Worm (Caenorhabditis elegans) whole organism, L2 larva: ENCODE measurements around the gene C34F11.1.

Experiments
- F13H6.1 ChIP-seq: sonication (generic microtip); optimal IDR thresholded peaks from 2 replicates; lab custom pipeline; 2016; ENCODE audit warnings: missing genetic modification characterization, missing compliant biosample characterization
- R02D3.7 ChIP-seq: fragments of 150-350 bp; optimal IDR thresholded peaks from 2 replicates; lab custom pipeline; 2014; ENCODE audit warnings: missing biosample characterization, missing genetic modification characterization
- Y55F3AM.14 ChIP-seq: fragments of 200-800 bp; sonication (Bioruptor generic); optimal IDR thresholded peaks from 2 replicates; lab custom pipeline; 2018; ENCODE audit warnings: mild to moderate bottlenecking, missing genetic modification characterization, missing compliant biosample characterization
- ZK546.5 ChIP-seq: sonication (generic microtip); optimal IDR thresholded peaks from 2 replicates; lab custom pipeline; 2017; ENCODE audit warnings: missing biosample characterization, missing genetic modification characterization
- aly-2 ChIP-seq: fragments of 150-350 bp; optimal IDR thresholded peaks from 2 replicates; lab custom pipeline; 2014; ENCODE audit warnings: missing biosample characterization, missing genetic modification characterization
- ama-1 ChIP-seq: fragments of 150-350 bp; optimal IDR thresholded peaks from 2 replicates; lab custom pipeline; 2018; ENCODE audit warnings: inconsistent platforms
- blmp-1 ChIP-seq: sonication (generic microtip); optimal IDR thresholded peaks from 2 replicates; lab custom pipeline; 2017; ENCODE audit warnings: missing genetic modification characterization, mild to moderate bottlenecking, missing compliant biosample characterization, antibody characterized with exemption, moderate library complexity; ENCODE audit not compliant: insufficient read depth
- ceh-16 ChIP-seq: fragments of 150-350 bp; optimal IDR thresholded peaks from 2 replicates; lab custom pipeline; 2014; ENCODE audit warnings: missing biosample characterization, missing genetic modification characterization
- ceh-82 ChIP-seq: fragments of 150-350 bp; optimal IDR thresholded peaks from 2 replicates; lab custom pipeline; 2014; ENCODE audit warnings: missing biosample characterization, missing genetic modification characterization
- crh-2 ChIP-seq: sonication (generic microtip); optimal IDR thresholded peaks from 2 replicates; lab custom pipeline; 2017; ENCODE audit warnings: missing biosample characterization, missing genetic modification characterization
- dmd-4 ChIP-seq: sonication (generic microtip); optimal IDR thresholded peaks from 2 replicates; lab custom pipeline; 2017; ENCODE audit warnings: missing biosample characterization, missing genetic modification characterization
- egl-27 ChIP-seq: sonication (generic microtip); optimal IDR thresholded peaks from 3 replicates; lab custom pipeline; 2017; ENCODE audit warnings: missing biosample characterization, missing genetic modification reagents, missing genetic modification characterization
- elt-3 ChIP-seq: sonication (generic microtip); optimal IDR thresholded peaks from 2 replicates; lab custom pipeline; 2017; ENCODE audit warnings: missing biosample characterization, missing genetic modification characterization
- fos-1 ChIP-seq: fragments of 150-350 bp; optimal IDR thresholded peaks from 2 replicates; lab custom pipeline; 2014; ENCODE audit warnings: missing biosample characterization, missing genetic modification characterization
- gmeb-1 ChIP-seq: fragments of 150-350 bp; optimal IDR thresholded peaks from 2 replicates; lab custom pipeline; 2014; ENCODE audit warnings: missing biosample characterization, missing genetic modification characterization
- lin-11 ChIP-seq: fragments of 150-350 bp; sonication (generic microtip); optimal IDR thresholded peaks from 2 replicates; lab custom pipeline; 2014; ENCODE audit warnings: missing biosample characterization, missing genetic modification characterization, inconsistent platforms, mixed read lengths
- mab-5 ChIP-seq: fragments of 150-350 bp; optimal IDR thresholded peaks from 2 replicates; lab custom pipeline; 2014; ENCODE audit warnings: missing biosample characterization, missing genetic modification characterization
- mdl-1 ChIP-seq, 2 experiments: fragments of 150-350 bp in 1 of 2; sonication (generic microtip) in 1 of 2; optimal IDR thresholded peaks; 2 replicates each; lab custom pipeline; 2017; ENCODE audit warnings: missing biosample characterization in 2 of 2, missing genetic modification characterization in 2 of 2
- nhr-10 ChIP-seq: sonication (generic microtip); optimal IDR thresholded peaks from 2 replicates; lab custom pipeline; 2017; ENCODE audit warnings: missing biosample characterization, missing genetic modification characterization
- nhr-12 ChIP-seq: fragments of 150-350 bp; optimal IDR thresholded peaks from 2 replicates; lab custom pipeline; 2014; ENCODE audit warnings: missing biosample characterization, missing genetic modification characterization
- nhr-129 ChIP-seq: fragments of 150-350 bp; optimal IDR thresholded peaks from 2 replicates; lab custom pipeline; 2014; ENCODE audit warnings: missing biosample characterization, missing genetic modification characterization
- nhr-23 ChIP-seq: fragments of 150-350 bp; optimal IDR thresholded peaks from 2 replicates; lab custom pipeline; 2014; ENCODE audit warnings: missing biosample characterization, missing genetic modification reagents, missing genetic modification characterization
- nhr-25 ChIP-seq: fragments of 150-350 bp; sonication (generic microtip); optimal IDR thresholded peaks from 3 replicates; lab custom pipeline; 2014; ENCODE audit warnings: missing biosample characterization, missing genetic modification characterization
- nhr-6 ChIP-seq: fragments of 150-350 bp; optimal IDR thresholded peaks from 2 replicates; lab custom pipeline; 2014; ENCODE audit warnings: missing biosample characterization, missing genetic modification characterization
- nhr-77 ChIP-seq: fragments of 150-350 bp; optimal IDR thresholded peaks from 2 replicates; lab custom pipeline; 2014; ENCODE audit warnings: missing biosample characterization, missing genetic modification characterization
- peb-1 ChIP-seq: fragments of 150-350 bp; optimal IDR thresholded peaks from 2 replicates; lab custom pipeline; 2014; ENCODE audit warnings: missing biosample characterization, missing genetic modification characterization
- sem-4 ChIP-seq: fragments of 150-350 bp; optimal IDR thresholded peaks from 2 replicates; lab custom pipeline; 2014; ENCODE audit warnings: missing biosample characterization, missing genetic modification reagents, missing genetic modification characterization
- skn-1 ChIP-seq: sonication (generic microtip); optimal IDR thresholded peaks from 2 replicates; lab custom pipeline; 2017; ENCODE audit warnings: missing biosample characterization, missing genetic modification characterization
- sma-3 ChIP-seq: sonication (generic microtip); optimal IDR thresholded peaks from 2 replicates; lab custom pipeline; 2016; ENCODE audit warnings: missing genetic modification reagents, missing genetic modification characterization, missing compliant biosample characterization
- sma-9 ChIP-seq, 2 experiments: fragments of 150-350 bp in 1 of 2; sonication (generic microtip) in 1 of 2; optimal IDR thresholded peaks; 2 replicates each; lab custom pipeline; 2014 to 2016; ENCODE audit warnings: missing genetic modification characterization in 2 of 2, mild to moderate bottlenecking in 1 of 2, missing biosample characterization in 1 of 2, missing compliant biosample characterization in 1 of 2, missing genetic modification reagents in 1 of 2, moderate library complexity in 1 of 2
- snpc-4 ChIP-seq: fragments of 150-350 bp; optimal IDR thresholded peaks from 2 replicates; lab custom pipeline; 2014; ENCODE audit warnings: missing biosample characterization, missing genetic modification characterization
- unc-39 ChIP-seq: fragments of 150-350 bp; optimal IDR thresholded peaks from 2 replicates; lab custom pipeline; 2014; ENCODE audit warnings: missing biosample characterization, missing genetic modification characterization
- unc-55 ChIP-seq: fragments of 150-350 bp; sonication (generic microtip); optimal IDR thresholded peaks from 3 replicates; lab custom pipeline; 2014; ENCODE audit warnings: missing biosample characterization, missing genetic modification reagents, missing genetic modification characterization
- unc-62 ChIP-seq: fragments of 150-350 bp; optimal IDR thresholded peaks from 2 replicates; lab custom pipeline; 2014; ENCODE audit warnings: missing biosample characterization, missing genetic modification reagents, missing genetic modification characterization
- ztf-1 ChIP-seq: fragments of 200-800 bp; sonication (Bioruptor generic); conservative IDR thresholded peaks from 2 replicates; pipeline ENCODE4 v1.3.6; 2022; ENCODE audit warnings: missing genetic modification characterization, missing compliant biosample characterization
- ztf-11 ChIP-seq: sonication (generic microtip); optimal IDR thresholded peaks from 2 replicates; lab custom pipeline; 2017; ENCODE audit warnings: missing biosample characterization, missing genetic modification characterization
- ztf-4 ChIP-seq: fragments of 150-350 bp; optimal IDR thresholded peaks from 2 replicates; lab custom pipeline; 2014; ENCODE audit warnings: missing biosample characterization, missing genetic modification characterization

The C34F11.1 gene

ce11 chrII:5227768-5228167 lies 15.0 kb downstream of the C34F11.1 start (continued):
- TF ChIP-seq nhr-25 (no peak), snpc-4 (tag; lab: Kevin White, UChicago) (no peak), ceh-16 (tag; lab: Kevin White, UChicago) (no peak), skn-1 (tag; lab: Kevin White, UChicago) (no peak), mdl-1 (tag; optimal IDR thresholded peaks at IDR 0.05; lab: Kevin White, UChicago) (no peak), dmd-4 (tag; lab: Kevin White, UChicago) (no peak), ceh-82 (tag; lab: Kevin White, UChicago) (no peak)

- TF ChIP-seq aly-2 = no peak
Observed at ce11 chrII:5228662-5229061, 15.9 kb downstream of the C34F11.1 start.

- no peak for TF ChIP-seq fos-1 (tag; lab: Kevin White, UChicago)
- no peak for TF ChIP-seq unc-39
- no peak for TF ChIP-seq sem-4 (tag; lab: Kevin White, UChicago)
- TF ChIP-seq crh-2 = no peak
- TF ChIP-seq skn-1 (tag; lab: Kevin White, UChicago) = no peak
- no peak for TF ChIP-seq nhr-6
- no peak for TF ChIP-seq F13H6.1
- no peak for TF ChIP-seq unc-55 (GFP tag; lab: Kevin White, UChicago)
- no peak for TF ChIP-seq dmd-4 (tag; lab: Kevin White, UChicago)
- TF ChIP-seq nhr-23 (tag; lab: Kevin White, UChicago) = no peak
- TF ChIP-seq mdl-1 (tag; optimal IDR thresholded peaks at IDR 0.05; lab: Kevin White, UChicago) = no peak
- no peak for TF ChIP-seq ztf-1 (GFP tag; lab: Robert Waterston, UW)
- TF ChIP-seq blmp-1 (tag; lab: Kevin White, UChicago) = no peak
- no peak for TF ChIP-seq sma-9 (GFP tag; optimal IDR thresholded peaks at IDR 0.05; lab: Kevin White, UChicago)
- TF ChIP-seq sma-9 (tag; optimal IDR thresholded peaks at IDR 0.05; lab: Kevin White, UChicago) = no peak
- TF ChIP-seq nhr-25 = no peak
- no peak for TF ChIP-seq sma-3
- no peak for TF ChIP-seq lin-11
- TF ChIP-seq ceh-82 (tag; lab: Kevin White, UChicago) = no peak
- no peak for TF ChIP-seq R02D3.7 (tag; lab: Kevin White, UChicago)
Observed at ce11 chrII:5229596-5229995, 16.8 kb downstream of the C34F11.1 start, which contains the start of gene EGAP2.2. Gene EGAP2.2 (plus strand): TSS chrII:5229896.

ce11 chrII:5231111-5231510 lies 18.3 kb downstream of the C34F11.1 start, which contains the start of gene EGAP2.1:
Gene EGAP2.1 (plus strand): TSS chrII:5231411.
- TF ChIP-seq unc-62 (GFP tag; lab: Kevin White, UChicago) (no peak), elt-3 (no peak), mab-5 (tag; lab: Kevin White, UChicago) (no peak), fos-1 (tag; lab: Kevin White, UChicago) (no peak), unc-55 (GFP tag; lab: Kevin White, UChicago) (no peak), Y55F3AM.14 (GFP tag; lab: Kevin White, UChicago) (no peak), gmeb-1 (no peak), peb-1 (tag; lab: Kevin White, UChicago) (no peak), ama-1 (lab: Kevin White, UChicago) (no peak), ztf-1 (GFP tag; lab: Robert Waterston, UW) (no peak)
- TF ChIP-seq, all 48 proteins: peak for 0

- TF ChIP-seq sma-3 = no peak
- TF ChIP-seq ztf-4 = no peak
- TF ChIP-seq egl-27 (tag; lab: Kevin White, UChicago) = no peak
- TF ChIP-seq nhr-10 = no peak
- TF ChIP-seq gmeb-1 = no peak
- TF ChIP-seq nhr-129 (tag; lab: Kevin White, UChicago) = no peak
- no peak for TF ChIP-seq nhr-77 (tag; lab: Kevin White, UChicago)
- no peak for TF ChIP-seq snpc-4 (tag; lab: Kevin White, UChicago)
- TF ChIP-seq elt-3 = no peak
- no peak for TF ChIP-seq ZK546.5
- TF ChIP-seq ceh-82 (tag; lab: Kevin White, UChicago) = no peak
- no peak for TF ChIP-seq nhr-12
- no peak for TF ChIP-seq nhr-25
- no peak for TF ChIP-seq ceh-16 (tag; lab: Kevin White, UChicago)
- TF ChIP-seq blmp-1 (tag; lab: Kevin White, UChicago) = no peak
- no peak for TF ChIP-seq Y55F3AM.14 (GFP tag; lab: Kevin White, UChicago)
- no peak for TF ChIP-seq mab-5 (tag; lab: Kevin White, UChicago)
- TF ChIP-seq ztf-11 (tag; lab: Kevin White, UChicago) = no peak
Observed at ce11 chrII:5234728-5235127, 22.0 kb downstream of the C34F11.1 start.
